Worm (Caenorhabditis elegans): Measurements from ENCODE around the gene Y17D7C.1.

Y17D7C.1 gene

ce11 chrV:18723604-18724003 is 17.2 kb downstream of the Y17D7C.1 start (continued):
- TF ChIP-seq hlh-30 (tag; optimal IDR thresholded peaks at IDR 0.05; ENCODE audit: insufficient read depth): peak; percentile 80
- no peak for TF ChIP-seq daf-12 (tag; optimal IDR thresholded peaks at IDR 0.05)
- TF ChIP-seq Y5F2A.4 (GFP tag; optimal IDR thresholded peaks at IDR 0.05): no peak
- TF ChIP-seq dve-1 (tag; optimal IDR thresholded peaks at IDR 0.05; ENCODE audit: insufficient read depth): peak; percentile 96
- TF ChIP-seq fos-1 (tag; optimal IDR thresholded peaks at IDR 0.05): no peak
- no peak for TF ChIP-seq Y48G9A.11 (GFP tag; IDR thresholded peaks at IDR 0.05)
- TF ChIP-seq rbr-2 (tag; optimal IDR thresholded peaks at IDR 0.05): peak; percentile 86
- TF ChIP-seq madf-9 (GFP tag; conservative IDR thresholded peaks at IDR 0.05): no peak
- TF ChIP-seq zip-2 (tag; optimal IDR thresholded peaks at IDR 0.05): no peak
- TF ChIP-seq duxl-1 (tag; optimal IDR thresholded peaks at IDR 0.05; ENCODE audit: poor library complexity): peak; percentile 99
- TF ChIP-seq nhr-48 (tag; optimal IDR thresholded peaks at IDR 0.05): no peak
- TF ChIP-seq ceh-44 (GFP tag; IDR thresholded peaks at IDR 0.05): no peak
- no peak for TF ChIP-seq nhr-41 (GFP tag; IDR thresholded peaks at IDR 0.05)
- no peak for TF ChIP-seq spr-3 (GFP tag; optimal IDR thresholded peaks at IDR 0.05)
- no peak for TF ChIP-seq ceh-62 (tag; optimal IDR thresholded peaks at IDR 0.05)
- TF ChIP-seq unc-39 (tag; optimal IDR thresholded peaks at IDR 0.05): no peak
- no peak for TF ChIP-seq php-3 (GFP tag; IDR thresholded peaks at IDR 0.05)
- no peak for TF ChIP-seq zfp-3 (GFP tag; conservative IDR thresholded peaks at IDR 0.05)
- no peak for TF ChIP-seq unc-130 (GFP tag; optimal IDR thresholded peaks at IDR 0.05)
- no peak for TF ChIP-seq lir-3 (tag; optimal IDR thresholded peaks at IDR 0.05)
- TF ChIP-seq set-16 (GFP tag; IDR thresholded peaks at IDR 0.05): no peak
- no peak for TF ChIP-seq gei-8 (GFP tag; optimal IDR thresholded peaks at IDR 0.05)
- TF ChIP-seq pha-4 (GFP tag; IDR thresholded peaks at IDR 0.05): no peak
- TF ChIP-seq pha-4 (tag; optimal IDR thresholded peaks at IDR 0.05): peak; percentile 79
- TF ChIP-seq ztf-11 (tag; optimal IDR thresholded peaks at IDR 0.05): no peak
- no peak for TF ChIP-seq sdz-12 (GFP tag; optimal IDR thresholded peaks at IDR 0.05)
- TF ChIP-seq Y75B8A.6 (GFP tag; IDR thresholded peaks at IDR 0.05): no peak
- TF ChIP-seq spr-1 (tag; optimal IDR thresholded peaks at IDR 0.05): no peak
- TF ChIP-seq dmd-6 (GFP tag; IDR thresholded peaks at IDR 0.05): no peak
- no peak for TF ChIP-seq T26A8.4 (GFP tag; IDR thresholded peaks at IDR 0.05)
- TF ChIP-seq D1046.2 (GFP tag; IDR thresholded peaks at IDR 0.05): no peak
- TF ChIP-seq R02D3.7 (tag; optimal IDR thresholded peaks at IDR 0.05): no peak
- no peak for TF ChIP-seq ZK337.2 (GFP tag; IDR thresholded peaks at IDR 0.05)
- TF ChIP-seq lin-38 (GFP tag; IDR thresholded peaks at IDR 0.05): no peak; the same call in none of the 2 replicates
- no peak for TF ChIP-seq mes-2 (tag; optimal IDR thresholded peaks at IDR 0.05; ENCODE audit: poor library complexity, severe bottlenecking)
- TF ChIP-seq nhr-76 (tag; optimal IDR thresholded peaks at IDR 0.05): no peak
- no peak for TF ChIP-seq zfp-2 (tag; optimal IDR thresholded peaks at IDR 0.05)
- no peak for TF ChIP-seq ztf-7 (tag; optimal IDR thresholded peaks at IDR 0.05)
- no peak for TF ChIP-seq dmd-9 (GFP tag; IDR thresholded peaks at IDR 0.05)
- peak; percentile 82 for TF ChIP-seq F37D6.2 (tag; optimal IDR thresholded peaks at IDR 0.05)
- TF ChIP-seq lim-7 (GFP tag; IDR thresholded peaks at IDR 0.05): no peak
- TF ChIP-seq mep-1 (tag; optimal IDR thresholded peaks at IDR 0.05): peak; percentile 82
- TF ChIP-seq fkh-10 (GFP tag; optimal IDR thresholded peaks at IDR 0.05): peak; percentile 33
- no peak for TF ChIP-seq lin-39 (tag; optimal IDR thresholded peaks at IDR 0.05)
- no peak for TF ChIP-seq arid-1 (GFP tag; conservative IDR thresholded peaks at IDR 0.05)
- no peak for TF ChIP-seq nhr-25 (tag; optimal IDR thresholded peaks at IDR 0.05; ENCODE audit: borderline replicate concordance, insufficient read depth)
- TF ChIP-seq lin-13 (GFP tag; optimal IDR thresholded peaks at IDR 0.05): peak; percentile 64
- TF ChIP-seq pqm-1 (tag; optimal IDR thresholded peaks at IDR 0.05): no peak
- TF ChIP-seq nhr-237 (tag; optimal IDR thresholded peaks at IDR 0.05): no peak
- no peak for TF ChIP-seq ceh-82 (tag; optimal IDR thresholded peaks at IDR 0.05)
- TF ChIP-seq Y105C5A.15 (GFP tag; IDR thresholded peaks at IDR 0.05): no peak
- TF ChIP-seq nhr-102 (tag; optimal IDR thresholded peaks at IDR 0.05): no peak
